Worm (Caenorhabditis elegans): ENCODE results near the gene famh-161.
A peak's percentile ranks its signal among the peaks of the same experiment; 100 is the strongest.

The famh-161 gene

ce11 chrV:20497537-20497936 is 36.4 kb downstream of the famh-161 start (continued):
- no peak for TF ChIP-seq K11D2.4 (GFP tag; IDR thresholded peaks at IDR 0.05)
- TF ChIP-seq akir-1 (GFP tag; optimal IDR thresholded peaks at IDR 0.05), result no peak
- no peak for TF ChIP-seq bed-2 (GFP tag; IDR thresholded peaks at IDR 0.05)
- TF ChIP-seq F55B11.4 (tag; optimal IDR thresholded peaks at IDR 0.05; ENCODE audit: borderline replicate concordance, insufficient read depth), result no peak
- peak; percentile 75 for TF ChIP-seq pbrm-1 (GFP tag; IDR thresholded peaks at IDR 0.05)
- no peak for TF ChIP-seq mxl-1 (tag; optimal IDR thresholded peaks at IDR 0.05)
- peak; percentile 92 for TF ChIP-seq repo-1 (tag; optimal IDR thresholded peaks at IDR 0.05)
- TF ChIP-seq snpc-1.3 (tag; optimal IDR thresholded peaks at IDR 0.05; ENCODE audit: insufficient read depth), result no peak
- TF ChIP-seq mes-4 (tag; optimal IDR thresholded peaks at IDR 0.05), result no peak
- TF ChIP-seq dpff-1 (tag; optimal IDR thresholded peaks at IDR 0.05), result peak; percentile 40
- peak; percentile 54 for TF ChIP-seq F52B5.7 (tag; optimal IDR thresholded peaks at IDR 0.05)
- peak; percentile 59 for TF ChIP-seq madf-8 (GFP tag; conservative IDR thresholded peaks at IDR 0.05)
- TF ChIP-seq zfh-2 (GFP tag; conservative IDR thresholded peaks at IDR 0.05), result no peak
- TF ChIP-seq lin-26 (GFP tag; IDR thresholded peaks at IDR 0.05), result no peak
- no peak for TF ChIP-seq mel-28 (tag; optimal IDR thresholded peaks at IDR 0.05; ENCODE audit: borderline replicate concordance)
- TF ChIP-seq efl-1 (GFP tag; optimal IDR thresholded peaks at IDR 0.05), result peak; percentile 53
- TF ChIP-seq cebp-1 (GFP tag; IDR thresholded peaks at IDR 0.05), result no peak
- peak; percentile 61 for TF ChIP-seq cebp-1 (tag; optimal IDR thresholded peaks at IDR 0.05)
- TF ChIP-seq Y53F4B.3 (GFP tag; IDR thresholded peaks at IDR 0.05), result no peak
- no peak for TF ChIP-seq dpl-1 (GFP tag; optimal IDR thresholded peaks at IDR 0.05)
- no peak for TF ChIP-seq nhr-120 (GFP tag; IDR thresholded peaks at IDR 0.05)
- TF ChIP-seq F57A8.1 (GFP tag; optimal IDR thresholded peaks at IDR 0.05), result no peak
- TF ChIP-seq unc-62 (GFP tag; optimal IDR thresholded peaks at IDR 0.05), result no peak
- no peak for TF ChIP-seq F23B12.7 (tag; optimal IDR thresholded peaks at IDR 0.05; ENCODE audit: insufficient read depth)
- peak; percentile 35 for TF ChIP-seq lin-40 (tag; optimal IDR thresholded peaks at IDR 0.05)
- TF ChIP-seq Y56A3A.18 (GFP tag; IDR thresholded peaks at IDR 0.05), result peak; percentile 66
- peak; percentile 67 for TF ChIP-seq tlf-1 (GFP tag; optimal IDR thresholded peaks at IDR 0.05)
- TF ChIP-seq ztf-22 (GFP tag; optimal IDR thresholded peaks at IDR 0.05), result peak; percentile 56
- peak; percentile 80 for TF ChIP-seq atf-7 (tag; optimal IDR thresholded peaks at IDR 0.05)
- TF ChIP-seq chd-7 (tag; optimal IDR thresholded peaks at IDR 0.05), result peak; percentile 71
- TF ChIP-seq unc-130 (GFP tag; optimal IDR thresholded peaks at IDR 0.05), result no peak
- no peak for TF ChIP-seq Y67H2A.10 (GFP tag; conservative IDR thresholded peaks at IDR 0.05)
- TF ChIP-seq B0019.2 (GFP tag; conservative IDR thresholded peaks at IDR 0.05), result no peak
- peak; percentile 12 for TF ChIP-seq nhr-27 (tag; optimal IDR thresholded peaks at IDR 0.05)
- 0 out of 2 replicates have a peak, but pooled peaks have one; percentile 51 for TF ChIP-seq madf-3 (GFP tag; IDR thresholded peaks at IDR 0.05)
- no peak for TF ChIP-seq attf-5 (GFP tag; optimal IDR thresholded peaks at IDR 0.05)
- peak; percentile 11 for TF ChIP-seq F57C9.4 (tag; optimal IDR thresholded peaks at IDR 0.05)
- TF ChIP-seq zim-3 (tag; optimal IDR thresholded peaks at IDR 0.05), result peak; percentile 4
- TF ChIP-seq nhr-80 (tag; optimal IDR thresholded peaks at IDR 0.05), result peak; percentile 61
- no peak for TF ChIP-seq B0261.1 (tag; optimal IDR thresholded peaks at IDR 0.05)
- no peak for TF ChIP-seq rec-8 (tag; optimal IDR thresholded peaks at IDR 0.05)
- no peak; the same call in 1 of the 2 replicates for TF ChIP-seq hmg-1.2 (GFP tag; IDR thresholded peaks at IDR 0.05)
- TF ChIP-seq lag-1 (GFP tag; IDR thresholded peaks at IDR 0.05), result no peak
- no peak for TF ChIP-seq rpc-1 (optimal IDR thresholded peaks at IDR 0.05)
- no peak for TF ChIP-seq rpc-1 (tag; optimal IDR thresholded peaks at IDR 0.05)
- no peak; the same call in 1 of the 2 replicates for TF ChIP-seq egl-44 (GFP tag; IDR thresholded peaks at IDR 0.05)
- TF ChIP-seq egrh-3 (GFP tag; IDR thresholded peaks at IDR 0.05), result no peak
- TF ChIP-seq snpc-1.1 (tag; optimal IDR thresholded peaks at IDR 0.05; ENCODE audit: insufficient read depth), result no peak
- TF ChIP-seq sea-2 (GFP tag; IDR thresholded peaks at IDR 0.05), result no peak
